Worm (Caenorhabditis elegans): ENCODE results near the gene ceh-57.

- no peak for TF ChIP-seq lin-39 (tag; optimal IDR thresholded peaks at IDR 0.05)
- no peak for TF ChIP-seq dmd-8 (GFP tag; IDR thresholded peaks at IDR 0.05)
- TF ChIP-seq pqm-1 (tag; optimal IDR thresholded peaks at IDR 0.05) = no peak
- no peak for TF ChIP-seq ama-1 (optimal IDR thresholded peaks at IDR 0.05)
- no peak for TF ChIP-seq F49E8.2 (tag; optimal IDR thresholded peaks at IDR 0.05; ENCODE audit: borderline replicate concordance)
- TF ChIP-seq ZK546.5 (tag; optimal IDR thresholded peaks at IDR 0.05) = no peak
- no peak for TF ChIP-seq lin-15B (tag; optimal IDR thresholded peaks at IDR 0.05)
- no peak for TF ChIP-seq tag-97 (GFP tag; IDR thresholded peaks at IDR 0.05)
- TF ChIP-seq nhr-237 (tag; optimal IDR thresholded peaks at IDR 0.05) = no peak
- TF ChIP-seq nhr-77 (tag; optimal IDR thresholded peaks at IDR 0.05) = no peak
- no peak for TF ChIP-seq T26A8.4 (GFP tag; IDR thresholded peaks at IDR 0.05)
- TF ChIP-seq unc-62 (GFP tag; optimal IDR thresholded peaks at IDR 0.05 in 1 of 2) = peak in 1 of 2 experiments; percentile 25
- TF ChIP-seq unc-62 (tag; optimal IDR thresholded peaks at IDR 0.05) = no peak
Measured at ce11 chrII:10395303-10395757, 28.2 kb upstream of the ceh-57 start, which contains the start of gene T09F3.4.
